In genomic region chr3L:3420674-3421073, dm6 we compare ENCODE assay signal across 1 fruit fly cellular context.
TF ChIP-seq lines count a peak whose summit lies in the region.

No protein-coding gene starts in this region.

TF ChIP-seq in whole organism, embryonic, 481 proteins besides CTCF, POLR2A, EP300 and RAD21 (continued from another document):
- TF ChIP-seq CG32532 (GFP tag; IDR thresholded peaks at IDR 0.05; lab: Robert Waterston, UW) (0 out of 2 replicates have a peak, but pooled peaks have one; percentile 13), Blimp-1 (GFP tag; optimal IDR thresholded peaks at IDR 0.05; lab: Kevin White, UChicago) (no peak), CG2202 (tag; optimal IDR thresholded peaks at IDR 0.05; lab: Kevin White, UChicago) (no peak), Tbp (GFP tag; optimal IDR thresholded peaks at IDR 0.05; lab: Kevin White, UChicago) (no peak), hb (GFP tag; IDR thresholded peaks at IDR 0.05; lab: Robert Waterston, UW; ENCODE audit: partially characterized antibody) (no peak), CG15514 (GFP tag; optimal IDR thresholded peaks at IDR 0.05; lab: Kevin White, UChicago) (no peak), CG1233 (GFP tag; optimal IDR thresholded peaks at IDR 0.05; lab: Kevin White, UChicago) (no peak), CG30403 (GFP tag; optimal IDR thresholded peaks at IDR 0.05; lab: Kevin White, UChicago) (peak; percentile 2), CG11560 (tag; IDR thresholded peaks at IDR 0.05; lab: Robert Waterston, UW) (no peak), HLHmδ (GFP tag; optimal IDR thresholded peaks at IDR 0.05; lab: Kevin White, UChicago) (no peak), Fer3 (tag; optimal IDR thresholded peaks at IDR 0.05; lab: Kevin White, UChicago) (no peak), CG34224 (GFP tag; IDR thresholded peaks at IDR 0.05; lab: Robert Waterston, UW; ENCODE audit: partially characterized antibody) (no peak), Adf1 (GFP tag; IDR thresholded peaks at IDR 0.05; lab: Robert Waterston, UW) (no peak), NC2α (GFP tag; optimal IDR thresholded peaks at IDR 0.05; lab: Kevin White, UChicago) (no peak), fd3F (GFP tag; optimal IDR thresholded peaks at IDR 0.05; lab: Kevin White, UChicago) (peak; percentile 16), unc-4 (GFP tag; IDR thresholded peaks at IDR 0.05; lab: Robert Waterston, UW; ENCODE audit: partially characterized antibody) (no peak), zfh2 (GFP tag; optimal IDR thresholded peaks at IDR 0.05; lab: Kevin White, UChicago) (no peak), onecut (GFP tag; IDR thresholded peaks at IDR 0.05; lab: Robert Waterston, UW) (no peak), CG1024 (GFP tag; IDR thresholded peaks at IDR 0.05; lab: Robert Waterston, UW) (no peak), CG13424 (tag; optimal IDR thresholded peaks at IDR 0.05; lab: Kevin White, UChicago) (peak; percentile 11), CG15269 (tag; optimal IDR thresholded peaks at IDR 0.05; lab: Kevin White, UChicago) (peak; percentile 2), zf30C (GFP tag; optimal IDR thresholded peaks at IDR 0.05; lab: Kevin White, UChicago) (no peak), CG18011 (GFP tag; optimal IDR thresholded peaks at IDR 0.05; lab: Kevin White, UChicago) (no peak), CG14965 (GFP tag; optimal IDR thresholded peaks at IDR 0.05; lab: Kevin White, UChicago; ENCODE audit: borderline replicate concordance) (no peak), CG6689 (GFP tag; IDR thresholded peaks at IDR 0.05; lab: Robert Waterston, UW) (no peak), grau (tag; optimal IDR thresholded peaks at IDR 0.05; lab: Kevin White, UChicago) (peak; percentile 7), CG10654 (GFP tag; optimal IDR thresholded peaks at IDR 0.05; lab: Kevin White, UChicago) (no peak), CG8388 (GFP tag; optimal IDR thresholded peaks at IDR 0.05; lab: Kevin White, UChicago) (no peak), unpg (GFP tag; optimal IDR thresholded peaks at IDR 0.05; lab: Kevin White, UChicago) (no peak), gro (GFP tag; optimal IDR thresholded peaks at IDR 0.05; lab: Kevin White, UChicago) (no peak), CG12104 (GFP tag; optimal IDR thresholded peaks at IDR 0.05; lab: Kevin White, UChicago) (no peak), Spps (tag; optimal IDR thresholded peaks at IDR 0.05; lab: Kevin White, UChicago) (no peak), nmo (GFP tag; optimal IDR thresholded peaks at IDR 0.05; lab: Kevin White, UChicago) (no peak), lmd (GFP tag; IDR thresholded peaks at IDR 0.05; lab: Robert Waterston, UW) (peak; percentile 9; the same call in 1 of the 2 replicates), gem (tag; optimal IDR thresholded peaks at IDR 0.05; lab: Kevin White, UChicago) (peak; percentile 50), gsb-n (tag; optimal IDR thresholded peaks at IDR 0.05; lab: Kevin White, UChicago) (no peak), CG6791 (GFP tag; IDR thresholded peaks at IDR 0.05; lab: Robert Waterston, UW; ENCODE audit: partially characterized antibody) (no peak), ase (GFP tag; IDR thresholded peaks at IDR 0.05; lab: Robert Waterston, UW) (no peak), Ets97D (GFP tag; optimal IDR thresholded peaks at IDR 0.05; lab: Kevin White, UChicago) (no peak), Ptx1 (GFP tag; IDR thresholded peaks at IDR 0.05; lab: Robert Waterston, UW) (0 out of 2 replicates have a peak, but pooled peaks have one; percentile 12), insv (GFP tag; optimal IDR thresholded peaks at IDR 0.05; lab: Kevin White, UChicago) (no peak), CG16779 (GFP tag; IDR thresholded peaks at IDR 0.05; lab: Robert Waterston, UW) (no peak), Sox102F (GFP tag; optimal IDR thresholded peaks at IDR 0.05; lab: Kevin White, UChicago) (peak; percentile 33), Opbp (GFP tag; IDR thresholded peaks at IDR 0.05; lab: Robert Waterston, UW; ENCODE audit: partially characterized antibody) (no peak), Abd-B (GFP tag; optimal IDR thresholded peaks at IDR 0.05; lab: Kevin White, UChicago) (no peak), Side (GFP tag; optimal IDR thresholded peaks at IDR 0.05; lab: Kevin White, UChicago) (no peak), sima (GFP tag; optimal IDR thresholded peaks at IDR 0.05; lab: Kevin White, UChicago) (no peak), bbx (GFP tag; IDR thresholded peaks at IDR 0.05; lab: Robert Waterston, UW; ENCODE audit: partially characterized antibody) (no peak), pan (optimal IDR thresholded peaks at IDR 0.05; lab: Kevin White, UChicago) (no peak), pan (GFP tag; optimal IDR thresholded peaks at IDR 0.05 in 1 of 2, IDR thresholded peaks at IDR 0.05 in 1 of 2) (no peak), CG10565 (GFP tag; optimal IDR thresholded peaks at IDR 0.05; lab: Kevin White, UChicago) (no peak), Oli (tag; optimal IDR thresholded peaks at IDR 0.05; lab: Kevin White, UChicago) (peak; percentile 3), CG7839 (tag; optimal IDR thresholded peaks at IDR 0.05; lab: Kevin White, UChicago) (peak; percentile 34), odd (GFP tag; optimal IDR thresholded peaks at IDR 0.05; lab: Kevin White, UChicago) (no peak), sens (GFP tag; lab: Kevin White, UChicago) (peak; percentile 71), nom (GFP tag; optimal IDR thresholded peaks at IDR 0.05; lab: Kevin White, UChicago) (no peak), zfh1 (GFP tag; IDR thresholded peaks at IDR 0.05; lab: Robert Waterston, UW) (no peak), repo (GFP tag; optimal IDR thresholded peaks at IDR 0.05; lab: Kevin White, UChicago) (no peak), CG3995 (GFP tag; optimal IDR thresholded peaks at IDR 0.05; lab: Kevin White, UChicago) (no peak), CG12659 (GFP tag; optimal IDR thresholded peaks at IDR 0.05; lab: Kevin White, UChicago) (peak; percentile 22), trh (GFP tag; optimal IDR thresholded peaks at IDR 0.05; lab: Kevin White, UChicago) (no peak), schlank (tag; optimal IDR thresholded peaks at IDR 0.05; lab: Kevin White, UChicago) (no peak), CG7372 (GFP tag; IDR thresholded peaks at IDR 0.05; lab: Robert Waterston, UW) (no peak), zen2 (GFP tag; IDR thresholded peaks at IDR 0.05; lab: Robert Waterston, UW; ENCODE audit: partially characterized antibody) (no peak), CG8359 (GFP tag; optimal IDR thresholded peaks at IDR 0.05; lab: Kevin White, UChicago; ENCODE audit: borderline replicate concordance) (no peak), CG1832 (GFP tag; optimal IDR thresholded peaks at IDR 0.05; lab: Kevin White, UChicago) (no peak)
TF ChIP-seq in whole organism, embryonic: peak in this region for 26.
